Worm (Caenorhabditis elegans) whole organism, L1 larva: Measurements from ENCODE around the gene ltah-1.2.

Experiments used
- Y116A8C.19 ChIP-seq: sonication (generic microtip); optimal IDR thresholded peaks from 2 replicates; lab custom pipeline; 2016; ENCODE audit warnings: missing compliant biosample characterization, missing genetic modification characterization, borderline replicate concordance
- aly-2 ChIP-seq: fragments of 150-350 bp; optimal IDR thresholded peaks from 2 replicates; lab custom pipeline; 2014; ENCODE audit warnings: missing biosample characterization, missing genetic modification characterization
- blmp-1 ChIP-seq: fragments of 150-350 bp; optimal IDR thresholded peaks from 2 replicates; lab custom pipeline; 2014; ENCODE audit warnings: missing biosample characterization, missing genetic modification characterization
- efl-1 ChIP-seq, 4 experiments: fragments of 150-350 bp; optimal IDR thresholded peaks in 3 of 4; peaks in 1 of 4; 1 replicate in 1 of 4; 2 replicates in 3 of 4; lab custom pipeline; 2014; ENCODE audit warnings: missing biosample characterization in 2 of 4, missing genetic modification characterization in 2 of 4, missing genetic modification reagents in 2 of 4
- egl-13 ChIP-seq: sonication (generic microtip); optimal IDR thresholded peaks from 2 replicates; lab custom pipeline; 2016; ENCODE audit warnings: missing genotype, missing genetic modification reagents, missing genetic modification characterization, missing compliant biosample characterization
- egl-27 ChIP-seq, 2 experiments: fragments of 150-350 bp in 1 of 2; sonication (generic microtip); optimal IDR thresholded peaks; 3 replicates each; lab custom pipeline; 2017 to 2018; ENCODE audit warnings: missing biosample characterization in 2 of 2, missing genetic modification characterization in 2 of 2, missing genetic modification reagents in 2 of 2
- elt-2 ChIP-seq: sonication (generic microtip); optimal IDR thresholded peaks from 2 replicates; lab custom pipeline; 2016; ENCODE audit warnings: missing genetic modification characterization, mild to moderate bottlenecking, inconsistent platforms, missing compliant biosample characterization, missing genetic modification reagents
- ets-5 ChIP-seq: fragments of 200-800 bp; sonication (Bioruptor generic); IDR thresholded peaks from 2 replicates; pipeline ENCODE4 v1.3.6; 2022; ENCODE audit warnings: missing genetic modification characterization, missing compliant biosample characterization
- fkh-8 ChIP-seq: sonication (generic microtip); optimal IDR thresholded peaks from 2 replicates; lab custom pipeline; 2016; ENCODE audit warnings: mild to moderate bottlenecking, missing genetic modification characterization, missing compliant biosample characterization
- hpl-2 ChIP-seq: fragments of 150-350 bp; optimal IDR thresholded peaks from 2 replicates; lab custom pipeline; 2014; ENCODE audit warnings: missing biosample characterization, missing genetic modification reagents, missing genetic modification characterization
- irx-1 ChIP-seq: sonication (generic microtip); optimal IDR thresholded peaks from 2 replicates; lab custom pipeline; 2016; ENCODE audit warnings: missing genetic modification characterization, missing compliant biosample characterization
- isw-1 ChIP-seq: fragments of 200-800 bp; sonication (Bioruptor generic); IDR thresholded peaks from 2 replicates; pipeline ENCODE4 v1.3.6; 2022; ENCODE audit warnings: missing genetic modification characterization, missing compliant biosample characterization
- jun-1 ChIP-seq: fragments of 150-350 bp; optimal IDR thresholded peaks from 2 replicates; lab custom pipeline; 2014; ENCODE audit warnings: missing biosample characterization, missing genetic modification reagents, missing genetic modification characterization
- lin-15B ChIP-seq: fragments of 150-350 bp; sonication (generic microtip); optimal IDR thresholded peaks from 3 replicates; lab custom pipeline; 2014; ENCODE audit warnings: missing biosample characterization, missing genetic modification characterization
- lin-35 ChIP-seq, 2 experiments: fragments of 150-350 bp; optimal IDR thresholded peaks; 2 replicates each; lab custom pipeline; 2014; ENCODE audit warnings: missing biosample characterization in 2 of 2, missing genetic modification characterization in 2 of 2, missing genetic modification reagents in 2 of 2
- lsy-2 ChIP-seq, 2 experiments: fragments of 150-350 bp; optimal IDR thresholded peaks; 2 replicates each; lab custom pipeline; 2014; ENCODE audit warnings: missing biosample characterization in 2 of 2, missing genetic modification characterization in 2 of 2
- mab-9 ChIP-seq: fragments of 200-800 bp; sonication (Bioruptor generic); IDR thresholded peaks from 2 replicates; pipeline ENCODE4 v1.3.6; 2022; ENCODE audit warnings: missing genetic modification reagents, missing genetic modification characterization, missing compliant biosample characterization
- nhr-19 ChIP-seq: fragments of 200-800 bp; sonication (Bioruptor generic); conservative IDR thresholded peaks from 2 replicates; pipeline ENCODE4 v1.3.6; 2022; ENCODE audit warnings: missing genetic modification characterization, missing compliant biosample characterization
- nhr-28 ChIP-seq: fragments of 150-350 bp; optimal IDR thresholded peaks from 2 replicates; lab custom pipeline; 2014; ENCODE audit warnings: missing biosample characterization, missing genetic modification characterization
- nhr-85 ChIP-seq: sonication (generic microtip); peaks from one replicate; lab custom pipeline; 2016; ENCODE audit warnings: missing genetic modification characterization, inconsistent platforms, missing compliant biosample characterization
- nhr-90 ChIP-seq: sonication (generic microtip); optimal IDR thresholded peaks from 2 replicates; lab custom pipeline; 2016; ENCODE audit warnings: mild to moderate bottlenecking, missing genetic modification characterization, missing compliant biosample characterization; ENCODE audit not compliant: poor library complexity
- pag-3 ChIP-seq: sonication (generic microtip); optimal IDR thresholded peaks from 2 replicates; lab custom pipeline; 2017; ENCODE audit warnings: missing genetic modification characterization, mild to moderate bottlenecking, missing compliant biosample characterization, antibody characterized with exemption, borderline replicate concordance; ENCODE audit not compliant: insufficient read depth
- pax-3 ChIP-seq: fragments of 200-800 bp; sonication (Bioruptor generic); optimal IDR thresholded peaks from 2 replicates; lab custom pipeline; 2018; ENCODE audit warnings: mild to moderate bottlenecking, missing genetic modification characterization, moderate library complexity, missing compliant biosample characterization
- pqm-1 ChIP-seq: sonication (generic microtip); optimal IDR thresholded peaks from 3 replicates; lab custom pipeline; 2017; ENCODE audit warnings: missing biosample characterization, missing genetic modification characterization
- skn-1 ChIP-seq: fragments of 150-350 bp; optimal IDR thresholded peaks from 2 replicates; lab custom pipeline; 2014; ENCODE audit warnings: missing biosample characterization, missing genetic modification characterization
- snpc-4 ChIP-seq: fragments of 150-350 bp; optimal IDR thresholded peaks from 2 replicates; lab custom pipeline; 2014; ENCODE audit warnings: missing biosample characterization, missing genetic modification characterization
- sup-37 ChIP-seq: fragments of 200-800 bp; sonication (Bioruptor generic); optimal IDR thresholded peaks from 2 replicates; lab custom pipeline; 2018; ENCODE audit warnings: mild to moderate bottlenecking, missing genetic modification characterization, missing compliant biosample characterization
- swsn-7 ChIP-seq: sonication (generic microtip); optimal IDR thresholded peaks from 2 replicates; lab custom pipeline; 2016; ENCODE audit warnings: missing genetic modification characterization, missing compliant biosample characterization
- unc-30 ChIP-seq: sonication (generic microtip); optimal IDR thresholded peaks from 2 replicates; lab custom pipeline; 2017; ENCODE audit warnings: missing biosample characterization, missing genetic modification characterization
- unc-86 ChIP-seq: sonication (generic microtip); optimal IDR thresholded peaks from 2 replicates; lab custom pipeline; 2016; ENCODE audit warnings: missing genetic modification characterization, missing compliant biosample characterization
- zip-4 ChIP-seq: fragments of 200-800 bp; sonication (Bioruptor generic); optimal IDR thresholded peaks from 2 replicates; lab custom pipeline; 2018; ENCODE audit warnings: mild to moderate bottlenecking, missing genetic modification characterization, moderate library complexity, missing compliant biosample characterization
- ztf-11 ChIP-seq, 2 experiments: sonication (generic microtip); optimal IDR thresholded peaks; 2 replicates each; lab custom pipeline; 2016 to 2017; ENCODE audit warnings: missing genetic modification characterization in 2 of 2, missing biosample characterization in 1 of 2, missing compliant biosample characterization in 1 of 2
- ztf-4 ChIP-seq: fragments of 150-350 bp; optimal IDR thresholded peaks from 2 replicates; lab custom pipeline; 2014; ENCODE audit warnings: missing biosample characterization, missing genetic modification characterization

ltah-1.2 gene

ce11 chrIV:3636528-3637129 is 23.8 kb upstream of the ltah-1.2 start, which contains the start of gene madf-9 (continued):
- TF ChIP-seq Y116A8C.19 (tag; lab: Kevin White, UChicago) (no peak), ets-5 (no peak), ztf-4 (peak; percentile 63), lin-15B (tag; lab: Kevin White, UChicago) (no peak), jun-1 (peak; percentile 74), isw-1 (peak; percentile 26; the same call in 1 of the 2 replicates), nhr-85 (peak; percentile 82), aly-2 (tag; lab: Kevin White, UChicago) (no peak), elt-2 (tag; lab: Kevin White, UChicago) (peak; percentile 38), irx-1 (tag; lab: Kevin White, UChicago) (peak; percentile 9), fkh-8 (tag; lab: Kevin White, UChicago) (peak; percentile 40), nhr-19 (GFP tag; lab: Robert Waterston, UW) (peak; percentile 66), lsy-2 (tag; optimal IDR thresholded peaks at IDR 0.05; lab: Kevin White, UChicago) (peak; percentile 30 to 63), nhr-90 (tag; lab: Kevin White, UChicago) (peak; percentile 68), swsn-7 (tag; lab: Kevin White, UChicago) (peak; percentile 73), unc-30 (tag; lab: Kevin White, UChicago) (no peak)

- TF ChIP-seq pag-3 (tag; lab: Kevin White, UChicago) (peak; percentile 23), skn-1 (tag; lab: Kevin White, UChicago) (peak; percentile 13), nhr-85 (no peak), blmp-1 (tag; lab: Kevin White, UChicago) (peak; percentile 30), efl-1 (optimal IDR thresholded peaks at IDR 0.05; lab: Kevin White, UChicago) (no peak), efl-1 (GFP tag; optimal IDR thresholded peaks at IDR 0.05 in 1 of 2; lab: Kevin White, UChicago) (peak in 1 of 2 experiments; percentile 24)
- TF ChIP-seq, all 84 proteins: peak for 4
Measured at ce11 chrIV:3633254-3633653, 20.4 kb upstream of the ltah-1.2 start, which contains the start of gene ZC416.2. TSS of gene ZC416.2 (plus strand) at chrIV:3633619.

- no peak for TF ChIP-seq egl-13
- no peak for TF ChIP-seq unc-86 (tag; lab: Kevin White, UChicago)
- no peak for TF ChIP-seq sup-37 (GFP tag; lab: Kevin White, UChicago)
- TF ChIP-seq lin-35 (GFP tag; optimal IDR thresholded peaks at IDR 0.05; lab: Kevin White, UChicago): no peak
- no peak for TF ChIP-seq ztf-11 (tag; optimal IDR thresholded peaks at IDR 0.05; lab: Kevin White, UChicago)
- TF ChIP-seq pax-3 (tag; lab: Kevin White, UChicago): no peak
- no peak for TF ChIP-seq pqm-1 (tag; lab: Kevin White, UChicago)
- TF ChIP-seq snpc-4 (tag; lab: Kevin White, UChicago): no peak
- TF ChIP-seq zip-4 (GFP tag; lab: Kevin White, UChicago): no peak
- no peak for TF ChIP-seq irx-1 (tag; lab: Kevin White, UChicago)
- no peak for TF ChIP-seq egl-27 (tag; optimal IDR thresholded peaks at IDR 0.05; lab: Kevin White, UChicago)
- no peak for TF ChIP-seq hpl-2 (GFP tag; lab: Kevin White, UChicago)
- TF ChIP-seq aly-2 (tag; lab: Kevin White, UChicago): no peak
- no peak for TF ChIP-seq unc-30 (tag; lab: Kevin White, UChicago)
- TF ChIP-seq Y116A8C.19 (tag; lab: Kevin White, UChicago): no peak
- TF ChIP-seq nhr-28: no peak
- no peak for TF ChIP-seq jun-1
Measured at ce11 chrIV:3632475-3632874, 19.6 kb upstream of the ltah-1.2 start.

- no peak for TF ChIP-seq efl-1 (optimal IDR thresholded peaks at IDR 0.05; lab: Kevin White, UChicago)
- TF ChIP-seq efl-1 (GFP tag; optimal IDR thresholded peaks at IDR 0.05 in 1 of 2; lab: Kevin White, UChicago): peak in 1 of 2 experiments; percentile 35
- TF ChIP-seq mab-9 (GFP tag; lab: Robert Waterston, UW): no peak
Measured at ce11 chrIV:3628896-3629641, 16.2 kb upstream of the ltah-1.2 start.
